Fruit fly (Drosophila melanogaster) whole organism, embryonic: ENCODE data around the gene CG34348.
A peak's percentile ranks its signal among the peaks of the same experiment; 100 is the strongest.

ENCODE experiments used
- CG10267 ChIP-seq: fragments of 200-800 bp; sonication (Bioruptor generic); optimal IDR thresholded peaks from 2 replicates; lab custom pipeline; 2018; ENCODE audit warnings: missing biosample characterization, mild to moderate bottlenecking, missing genetic modification characterization, moderate library complexity
- CG11247 ChIP-seq: fragments of 200-800 bp; sonication (Bioruptor generic); IDR thresholded peaks from 2 replicates; pipeline ENCODE4 v1.3.6; 2022; ENCODE audit warnings: missing biosample characterization, missing genetic modification characterization
- CG11398 ChIP-seq: fragments of 200-800 bp; sonication (Bioruptor generic); optimal IDR thresholded peaks from 2 replicates; lab custom pipeline; 2016; ENCODE audit warnings: missing biosample characterization, missing genetic modification characterization
- CG11560 ChIP-seq: fragments of 200-800 bp; sonication (Bioruptor generic); IDR thresholded peaks from 3 replicates; pipeline ENCODE4 v1.3.6; 2022; ENCODE audit warnings: missing biosample characterization, missing genetic modification characterization
- CG12071 ChIP-seq: fragments of 200-800 bp; sonication (Bioruptor generic); optimal IDR thresholded peaks from 3 replicates; lab custom pipeline; 2018; ENCODE audit warnings: missing biosample characterization, mild to moderate bottlenecking, missing genetic modification characterization
- CG14014 ChIP-seq: fragments of 200-800 bp; sonication (Bioruptor generic); IDR thresholded peaks from 2 replicates; pipeline ENCODE4 v1.3.6; 2022; ENCODE audit warnings: missing biosample characterization, missing genetic modification characterization
- CG1602 ChIP-seq: fragments of 200-800 bp; sonication (Bioruptor generic); optimal IDR thresholded peaks from 3 replicates; lab custom pipeline; 2016; ENCODE audit warnings: missing biosample characterization, missing genetic modification characterization
- CG18619 ChIP-seq: fragments of 200-800 bp; sonication (Bioruptor generic); optimal IDR thresholded peaks from 3 replicates; lab custom pipeline; 2017; ENCODE audit warnings: missing biosample characterization, mild to moderate bottlenecking, missing genetic modification characterization
- CG32767 ChIP-seq: fragments of 200-800 bp; sonication (Bioruptor generic); IDR thresholded peaks from 2 replicates; pipeline ENCODE4 v1.3.6; 2022; ENCODE audit warnings: missing biosample characterization, missing genetic modification characterization
- CG3281 ChIP-seq: fragments of 200-800 bp; sonication (Bioruptor generic); optimal IDR thresholded peaks from 3 replicates; lab custom pipeline; 2017; ENCODE audit warnings: missing biosample characterization, mild to moderate bottlenecking, missing genetic modification characterization
- CG6272 ChIP-seq: fragments of 200-800 bp; sonication (Bioruptor generic); IDR thresholded peaks from 2 replicates; pipeline ENCODE4 v1.3.6; 2022; ENCODE audit warnings: missing biosample characterization, missing genetic modification characterization
- CG7271 ChIP-seq: fragments of 200-800 bp; sonication (Bioruptor generic); optimal IDR thresholded peaks from 2 replicates; lab custom pipeline; 2018; ENCODE audit warnings: missing biosample characterization, mild to moderate bottlenecking, missing genetic modification characterization, moderate library complexity
- CG8359 ChIP-seq: fragments of 200-800 bp; sonication (Bioruptor generic); optimal IDR thresholded peaks from 2 replicates; lab custom pipeline; 2017; ENCODE audit warnings: missing biosample characterization, mild to moderate bottlenecking, missing genetic modification characterization, borderline replicate concordance
- CG8924 ChIP-seq: fragments of 200-800 bp; optimal IDR thresholded peaks from 3 replicates; lab custom pipeline; 2019; ENCODE audit warnings: missing biosample characterization, mild to moderate bottlenecking, missing genetic modification characterization, moderate library complexity
- CG9727 ChIP-seq: fragments of 200-800 bp; sonication (Bioruptor generic); optimal IDR thresholded peaks from 3 replicates; lab custom pipeline; 2017; ENCODE audit warnings: missing biosample characterization, mild to moderate bottlenecking, missing genetic modification characterization
- CG9817 ChIP-seq: fragments of 200-800 bp; sonication (Bioruptor generic); optimal IDR thresholded peaks from 2 replicates; lab custom pipeline; 2018; ENCODE audit warnings: missing biosample characterization, mild to moderate bottlenecking, missing genetic modification characterization, moderate library complexity
- D19A ChIP-seq: fragments of 200-800 bp; optimal IDR thresholded peaks from 3 replicates; lab custom pipeline; 2019; ENCODE audit warnings: missing biosample characterization, mild to moderate bottlenecking, missing genetic modification characterization, moderate library complexity
- Deaf1 ChIP-seq: fragments of 200-800 bp; optimal IDR thresholded peaks from 3 replicates; lab custom pipeline; 2019; ENCODE audit warnings: missing biosample characterization, mild to moderate bottlenecking, missing genetic modification characterization, moderate library complexity
- Dip2 ChIP-seq: fragments of 200-800 bp; sonication (Bioruptor generic); IDR thresholded peaks from 2 replicates; pipeline ENCODE4 v1.3.6; 2022; ENCODE audit warnings: missing biosample characterization, missing genetic modification characterization
- Dip3 ChIP-seq: fragments of 200-800 bp; sonication (Bioruptor generic); optimal IDR thresholded peaks from 3 replicates; lab custom pipeline; 2016; ENCODE audit warnings: missing biosample characterization, missing genetic modification characterization
- Dp ChIP-seq: fragments of 200-800 bp; sonication (Bioruptor generic); optimal IDR thresholded peaks from 2 replicates; lab custom pipeline; 2018; ENCODE audit warnings: missing biosample characterization, mild to moderate bottlenecking, missing genetic modification characterization, moderate library complexity
- Fer2 ChIP-seq: fragments of 200-800 bp; sonication (Bioruptor generic); optimal IDR thresholded peaks from 2 replicates; lab custom pipeline; 2018; ENCODE audit warnings: missing biosample characterization, mild to moderate bottlenecking, missing genetic modification characterization, moderate library complexity
- PHDP ChIP-seq: fragments of 200-800 bp; sonication (Bioruptor generic); optimal IDR thresholded peaks from 3 replicates; lab custom pipeline; 2018; ENCODE audit warnings: missing biosample characterization, mild to moderate bottlenecking, missing genetic modification characterization, moderate library complexity
- Pdp1 ChIP-seq, 2 experiments: fragments of 200-800 bp; sonication (Bioruptor generic); optimal IDR thresholded peaks; 3 replicates each; lab custom pipeline; 2016; ENCODE audit warnings: missing biosample characterization in 2 of 2, missing genetic modification characterization in 2 of 2, mild to moderate bottlenecking in 1 of 2, moderate library complexity in 1 of 2
- Rx ChIP-seq: fragments of 200-800 bp; sonication (Bioruptor generic); IDR thresholded peaks from 2 replicates; pipeline ENCODE4 v1.3.6; 2022; ENCODE audit warnings: missing biosample characterization, missing genetic modification characterization
- Ssrp ChIP-seq: fragments of 200-800 bp; sonication (Bioruptor generic); optimal IDR thresholded peaks from 2 replicates; lab custom pipeline; 2018; ENCODE audit warnings: missing biosample characterization, mild to moderate bottlenecking, missing genetic modification characterization, moderate library complexity
- TFAM ChIP-seq: fragments of 200-800 bp; sonication (Bioruptor generic); optimal IDR thresholded peaks from 2 replicates; lab custom pipeline; 2017; ENCODE audit warnings: missing biosample characterization, missing genetic modification characterization, inconsistent platforms
- Taf1 ChIP-seq: fragments of 200-800 bp; sonication (Bioruptor generic); IDR thresholded peaks from 2 replicates; pipeline ENCODE4 v1.3.6; 2022; ENCODE audit warnings: missing biosample characterization, missing genetic modification characterization
- Usf ChIP-seq: fragments of 200-800 bp; sonication (Bioruptor generic); optimal IDR thresholded peaks from 2 replicates; lab custom pipeline; 2017; ENCODE audit warnings: missing genotype, missing biosample characterization, missing genetic modification characterization
- abd-A ChIP-seq: fragments of 200-800 bp; sonication (Bioruptor generic); optimal IDR thresholded peaks from 3 replicates; lab custom pipeline; 2019; ENCODE audit warnings: missing biosample characterization, mild to moderate bottlenecking, missing genetic modification characterization, moderate library complexity
- ase ChIP-seq: fragments of 200-800 bp; sonication (Bioruptor generic); IDR thresholded peaks from 3 replicates; pipeline ENCODE4 v1.3.6; 2022; ENCODE audit warnings: missing biosample characterization, missing genetic modification characterization
- ash1 ChIP-seq: fragments of 200-800 bp; sonication (Bioruptor generic); optimal IDR thresholded peaks from 2 replicates; lab custom pipeline; 2018; ENCODE audit warnings: missing biosample characterization, mild to moderate bottlenecking, missing genetic modification characterization
- cad ChIP-seq: fragments of >200 bp; optimal IDR thresholded peaks from 2 replicates; lab custom pipeline; 2017; ENCODE audit warnings: missing biosample characterization, missing genetic modification characterization
- chn ChIP-seq: fragments of 200-800 bp; sonication (Bioruptor generic); optimal IDR thresholded peaks from 2 replicates; lab custom pipeline; 2016; ENCODE audit warnings: missing biosample characterization, missing genetic modification characterization
- crp ChIP-seq, 2 experiments: fragments of 200-800 bp; sonication (Bioruptor generic); optimal IDR thresholded peaks; 2 replicates in 1 of 2; 3 replicates in 1 of 2; lab custom pipeline; 2017; ENCODE audit warnings: missing biosample characterization in 2 of 2, missing genetic modification characterization in 2 of 2, mild to moderate bottlenecking in 1 of 2, moderate library complexity in 1 of 2
- dmrt11E ChIP-seq: fragments of 200-800 bp; sonication (Bioruptor generic); optimal IDR thresholded peaks from 3 replicates; lab custom pipeline; 2018; ENCODE audit warnings: missing biosample characterization, mild to moderate bottlenecking, missing genetic modification characterization, moderate library complexity
- ems ChIP-seq: fragments of 200-800 bp; sonication (Bioruptor generic); optimal IDR thresholded peaks from 3 replicates; lab custom pipeline; 2016; ENCODE audit warnings: missing biosample characterization, missing genetic modification characterization
- exex ChIP-seq: fragments of 200-800 bp; sonication (Bioruptor generic); optimal IDR thresholded peaks from 4 replicates; lab custom pipeline; 2018; ENCODE audit warnings: missing biosample characterization, mild to moderate bottlenecking, missing genetic modification characterization, moderate library complexity
- fd64A ChIP-seq: fragments of 200-800 bp; sonication (Bioruptor generic); optimal IDR thresholded peaks from 3 replicates; lab custom pipeline; 2018; ENCODE audit warnings: missing biosample characterization, mild to moderate bottlenecking, missing genetic modification characterization
- grn ChIP-seq: fragments of 200-800 bp; sonication (Bioruptor generic); optimal IDR thresholded peaks from 3 replicates; lab custom pipeline; 2017; ENCODE audit warnings: missing biosample characterization, missing genetic modification characterization
- lov ChIP-seq, 2 experiments: fragments of 200-800 bp in 1 of 2; fragments of >200 bp in 1 of 2; sonication (Bioruptor generic) in 1 of 2; IDR thresholded peaks in 1 of 2; optimal IDR thresholded peaks in 1 of 2; 2 replicates in 1 of 2; 3 replicates in 1 of 2; pipeline versions ENCODE4 v1.3.6 to Lab custom; 2017 to 2022; ENCODE audit warnings: missing biosample characterization in 1 of 2, missing genetic modification characterization in 1 of 2
- pho ChIP-seq: fragments of 200-800 bp; sonication (Bioruptor generic); optimal IDR thresholded peaks from 2 replicates; lab custom pipeline; 2016; ENCODE audit warnings: missing biosample characterization, missing genetic modification characterization
- phol ChIP-seq: fragments of 200-800 bp; sonication (Bioruptor generic); optimal IDR thresholded peaks from 3 replicates; lab custom pipeline; 2018; ENCODE audit warnings: missing biosample characterization, mild to moderate bottlenecking, missing genetic modification characterization, moderate library complexity
- pnt ChIP-seq: fragments of 200-800 bp; sonication (Bioruptor generic); optimal IDR thresholded peaks from 3 replicates; lab custom pipeline; 2016; ENCODE audit warnings: missing biosample characterization, missing genetic modification characterization
- pum ChIP-seq: fragments of 200-800 bp; sonication (Bioruptor generic); optimal IDR thresholded peaks from 2 replicates; lab custom pipeline; 2016; ENCODE audit warnings: missing biosample characterization, missing genetic modification characterization
- salm ChIP-seq: fragments of 200-800 bp; sonication (Bioruptor generic); optimal IDR thresholded peaks from 2 replicates; lab custom pipeline; 2018; ENCODE audit warnings: missing biosample characterization, mild to moderate bottlenecking, missing genetic modification characterization
- shn ChIP-seq: fragments of 200-800 bp; sonication (Bioruptor generic); optimal IDR thresholded peaks from 3 replicates; lab custom pipeline; 2016; ENCODE audit warnings: missing biosample characterization, missing genetic modification characterization
- sqz ChIP-seq: fragments of 200-800 bp; sonication (Bioruptor generic); optimal IDR thresholded peaks from 3 replicates; lab custom pipeline; 2018; ENCODE audit warnings: missing biosample characterization, mild to moderate bottlenecking, missing genetic modification characterization
- tap ChIP-seq: fragments of 200-800 bp; optimal IDR thresholded peaks from 3 replicates; lab custom pipeline; 2019; ENCODE audit warnings: missing biosample characterization, mild to moderate bottlenecking, missing genetic modification characterization, moderate library complexity
- usp ChIP-seq: fragments of >200 bp; optimal IDR thresholded peaks from 2 replicates; lab custom pipeline; 2017; ENCODE audit warnings: missing biosample characterization, missing genetic modification characterization
- vfl ChIP-seq: fragments of 200-800 bp; sonication (Bioruptor generic); optimal IDR thresholded peaks from 2 replicates; lab custom pipeline; 2016; ENCODE audit warnings: missing biosample characterization, missing genetic modification characterization

The CG34348 gene

dm6 chrX:11295412-11296006 is 44.2 kb upstream of the CG34348 start (continued):
- TF ChIP-seq CG8924 (tag; lab: Kevin White, UChicago) (peak; percentile 23), Deaf1 (tag; lab: Kevin White, UChicago) (peak; percentile 17), shn (GFP tag; lab: Kevin White, UChicago) (no peak), exex (tag; lab: Kevin White, UChicago) (no peak), pum (no peak), CG8359 (GFP tag; lab: Kevin White, UChicago) (no peak), ash1 (no peak), CG11398 (no peak), CG9817 (tag; lab: Kevin White, UChicago) (no peak), fd64A (GFP tag; lab: Kevin White, UChicago) (no peak), CG11247 (GFP tag; lab: Robert Waterston, UW) (no peak), CG9727 (GFP tag; lab: Kevin White, UChicago) (peak; percentile 18), Ssrp (no peak), lov (optimal IDR thresholded peaks at IDR 0.05; lab: Kevin White, UChicago) (no peak), lov (GFP tag; IDR thresholded peaks at IDR 0.05; lab: Robert Waterston, UW) (no peak), Rx (GFP tag; lab: Robert Waterston, UW) (no peak), phol (tag; lab: Kevin White, UChicago) (no peak), D19A (tag; lab: Kevin White, UChicago) (no peak), abd-A (no peak), CG1602 (GFP tag; lab: Kevin White, UChicago) (no peak), tap (tag; lab: Kevin White, UChicago) (no peak), Dip3 (GFP tag; lab: Kevin White, UChicago) (no peak), salm (no peak), vfl (GFP tag; lab: Kevin White, UChicago) (no peak), dmrt11E (tag; lab: Kevin White, UChicago) (no peak), CG6272 (GFP tag; lab: Robert Waterston, UW) (no peak), sqz (GFP tag; lab: Kevin White, UChicago) (no peak), Pdp1 (GFP tag; optimal IDR thresholded peaks at IDR 0.05; lab: Kevin White, UChicago) (no peak), Taf1 (GFP tag; lab: Robert Waterston, UW) (no peak), CG32767 (GFP tag; lab: Robert Waterston, UW) (no peak), CG14014 (GFP tag; lab: Robert Waterston, UW) (no peak), ase (GFP tag; lab: Robert Waterston, UW) (no peak), Dip2 (GFP tag; lab: Robert Waterston, UW) (no peak), CG11560 (tag; lab: Robert Waterston, UW) (no peak), usp (GFP tag; lab: Kevin White, UChicago) (no peak), ems (GFP tag; lab: Kevin White, UChicago) (no peak), grn (GFP tag; lab: Kevin White, UChicago) (no peak), Fer2 (no peak), crp (GFP tag; optimal IDR thresholded peaks at IDR 0.05; lab: Kevin White, UChicago) (no peak), PHDP (tag; lab: Kevin White, UChicago) (no peak), CG10267 (tag; lab: Kevin White, UChicago) (no peak), TFAM (no peak), cad (GFP tag; lab: Kevin White, UChicago) (no peak), CG12071 (no peak), Dp (GFP tag; lab: Kevin White, UChicago) (no peak), CG18619 (GFP tag; lab: Kevin White, UChicago) (no peak), pnt (no peak), CG7271 (tag; lab: Kevin White, UChicago) (no peak), Usf (GFP tag; lab: Kevin White, UChicago) (no peak), CG3281 (GFP tag; lab: Kevin White, UChicago) (peak; percentile 39), pho (no peak), chn (GFP tag; lab: Kevin White, UChicago) (no peak)
